Worm (Caenorhabditis elegans) whole organism, L2 larva: ENCODE data around the gene F52E1.5.

ENCODE experiments used
- ama-1 ChIP-seq: fragments of 150-350 bp; optimal IDR thresholded peaks from 2 replicates; lab custom pipeline; 2018; ENCODE audit warnings: inconsistent platforms
- elt-1 ChIP-seq: fragments of 150-350 bp; optimal IDR thresholded peaks from 2 replicates; lab custom pipeline; 2014; ENCODE audit warnings: missing biosample characterization, missing genetic modification characterization
- elt-3 ChIP-seq: sonication (generic microtip); optimal IDR thresholded peaks from 2 replicates; lab custom pipeline; 2017; ENCODE audit warnings: missing biosample characterization, missing genetic modification characterization
- snpc-4 ChIP-seq: fragments of 150-350 bp; optimal IDR thresholded peaks from 2 replicates; lab custom pipeline; 2014; ENCODE audit warnings: missing biosample characterization, missing genetic modification characterization
- ztf-4 ChIP-seq: fragments of 150-350 bp; optimal IDR thresholded peaks from 2 replicates; lab custom pipeline; 2014; ENCODE audit warnings: missing biosample characterization, missing genetic modification characterization

DNA sequence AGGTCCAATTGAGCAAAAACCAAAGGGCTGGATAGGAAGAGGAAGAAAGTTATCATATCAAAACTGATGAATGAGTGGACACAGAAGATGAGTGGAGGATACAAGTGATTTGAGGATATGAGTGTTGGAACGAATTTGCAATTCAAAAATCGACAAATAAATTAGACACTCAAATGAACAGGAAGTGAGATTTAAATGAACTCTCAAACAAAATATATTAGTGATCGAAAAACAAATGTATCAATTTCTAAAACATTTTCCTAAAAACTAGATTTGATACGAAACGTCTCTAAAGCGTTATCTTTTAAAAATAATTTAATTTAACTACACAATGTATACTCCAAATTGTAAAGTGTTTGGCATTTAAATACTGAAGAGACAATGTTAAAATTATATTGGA lies 3.9 kb upstream of the F52E1.5 start, which contains the start of gene F38E1.10:
- TF ChIP-seq snpc-4 (no peak), elt-1 (tag; lab: Kevin White, UChicago) (no peak), elt-3 (tag; lab: Kevin White, UChicago) (no peak), ztf-4 (tag; lab: Kevin White, UChicago) (no peak), ama-1 (lab: Kevin White, UChicago) (no peak)
